Worm (Caenorhabditis elegans): Measurements from ENCODE around the gene ZK1086.2.

ce11 chrX:13768562-13768961 is 24.9 kb downstream of the ZK1086.2 start:
- peak; percentile 63 for TF ChIP-seq zag-1 (tag; optimal IDR thresholded peaks at IDR 0.05)
- peak; percentile 12 for TF ChIP-seq ceh-8 (GFP tag; optimal IDR thresholded peaks at IDR 0.05)
- TF ChIP-seq nhr-85 (tag) = no peak
- no peak for TF ChIP-seq nhr-12 (tag; optimal IDR thresholded peaks at IDR 0.05)
- no peak for TF ChIP-seq nhr-90 (tag; optimal IDR thresholded peaks at IDR 0.05; ENCODE audit: poor library complexity)
- TF ChIP-seq dpl-1 (GFP tag; optimal IDR thresholded peaks at IDR 0.05) = peak in 1 of 3 experiments; percentile 18
- TF ChIP-seq ama-1 (optimal IDR thresholded peaks at IDR 0.05) = no peak

Data from whole organism, L1 larva.